Fruit fly (Drosophila melanogaster): ENCODE data around the gene CG5421.

DNA sequence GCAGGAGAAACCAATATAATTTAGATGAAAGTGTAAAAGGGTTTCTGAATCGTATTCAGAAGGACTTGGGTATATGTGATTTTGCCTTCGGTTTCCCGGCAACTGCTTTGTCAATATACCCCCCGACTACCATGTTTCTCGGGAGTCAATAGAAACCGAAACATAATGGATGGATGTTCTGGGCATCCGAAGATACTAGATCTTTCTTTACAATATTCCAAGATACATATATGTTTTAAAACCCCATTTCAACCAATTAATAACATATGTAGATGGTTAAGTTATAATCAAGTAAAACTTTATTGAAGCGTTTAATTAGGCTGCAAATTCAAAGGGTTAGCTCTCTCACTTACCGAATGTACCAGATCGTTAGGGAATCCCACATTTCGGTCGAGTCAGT is 17.1 kb downstream of the CG5421 start, which contains the start of gene CG5435:
- no peak for TF ChIP-seq tai (GFP tag; optimal IDR thresholded peaks at IDR 0.05)
- TF ChIP-seq CG32264 (GFP tag; optimal IDR thresholded peaks at IDR 0.05) = no peak
- TF ChIP-seq br (GFP tag; optimal IDR thresholded peaks at IDR 0.05) = no peak
- TF ChIP-seq N (GFP tag; optimal IDR thresholded peaks at IDR 0.05) = no peak
